Fruit fly (Drosophila melanogaster) whole organism, embryonic: ENCODE results near the gene schlank.
A peak's percentile ranks its signal among the peaks of the same experiment; 100 is the strongest.

Experiments
- Abd-B ChIP-seq: fragments of 200-800 bp; sonication (Bioruptor generic); optimal IDR thresholded peaks from 2 replicates; lab custom pipeline; 2018; ENCODE audit warnings: missing biosample characterization, mild to moderate bottlenecking, missing genetic modification characterization, moderate library complexity
- Atf3 ChIP-seq: fragments of 200-800 bp; sonication (Bioruptor generic); optimal IDR thresholded peaks from 3 replicates; lab custom pipeline; 2016; ENCODE audit warnings: missing biosample characterization, missing genetic modification characterization
- BEAF-32 ChIP-seq: fragments of 200-800 bp; sonication (Bioruptor generic); optimal IDR thresholded peaks from 3 replicates; lab custom pipeline; 2017; ENCODE audit warnings: missing biosample characterization, missing genetic modification characterization, mild to moderate bottlenecking, moderate library complexity, missing genetic modification reagents
- CG10431 ChIP-seq: fragments of 200-800 bp; sonication (Bioruptor generic); optimal IDR thresholded peaks from 3 replicates; lab custom pipeline; 2018; ENCODE audit warnings: missing biosample characterization, mild to moderate bottlenecking, missing genetic modification characterization
- CG10543 ChIP-seq: fragments of 200-800 bp; sonication (Bioruptor generic); optimal IDR thresholded peaks from 3 replicates; lab custom pipeline; 2017; ENCODE audit warnings: missing biosample characterization, mild to moderate bottlenecking, missing genetic modification characterization, moderate library complexity
- CG14710 ChIP-seq: fragments of 200-800 bp; sonication (Bioruptor generic); optimal IDR thresholded peaks from 3 replicates; lab custom pipeline; 2019; ENCODE audit warnings: missing biosample characterization, mild to moderate bottlenecking, missing genetic modification characterization, moderate library complexity
- CG15073 ChIP-seq: fragments of 200-800 bp; sonication (Bioruptor generic); optimal IDR thresholded peaks from 2 replicates; lab custom pipeline; 2016; ENCODE audit warnings: missing biosample characterization, missing genetic modification characterization
- CG17568 ChIP-seq: fragments of 200-800 bp; sonication (Bioruptor generic); optimal IDR thresholded peaks from 2 replicates; lab custom pipeline; 2018; ENCODE audit warnings: missing biosample characterization, mild to moderate bottlenecking, missing genetic modification characterization, moderate library complexity
- CG17802 ChIP-seq: fragments of 200-800 bp; sonication (Bioruptor generic); optimal IDR thresholded peaks from 2 replicates; lab custom pipeline; 2018; ENCODE audit warnings: missing biosample characterization, mild to moderate bottlenecking, missing genetic modification characterization, moderate library complexity
- CG32772 ChIP-seq: fragments of 200-800 bp; sonication (Bioruptor generic); IDR thresholded peaks from 2 replicates; pipeline ENCODE4 v1.3.6; 2022; ENCODE audit warnings: missing biosample characterization, missing genetic modification characterization
- CG33557 ChIP-seq: fragments of 200-800 bp; sonication (Bioruptor generic); optimal IDR thresholded peaks from 2 replicates; lab custom pipeline; 2019; ENCODE audit warnings: missing biosample characterization, mild to moderate bottlenecking, missing genetic modification characterization, moderate library complexity
- CG34422 ChIP-seq: fragments of 200-800 bp; sonication (Bioruptor generic); IDR thresholded peaks from 3 replicates; pipeline ENCODE4 v1.3.6; 2022; ENCODE audit warnings: missing biosample characterization, missing genetic modification characterization
- CG4282 ChIP-seq: fragments of 200-800 bp; sonication (Bioruptor generic); optimal IDR thresholded peaks from 2 replicates; lab custom pipeline; 2016; ENCODE audit warnings: missing biosample characterization, missing genetic modification characterization
- CG8359 ChIP-seq: fragments of 200-800 bp; sonication (Bioruptor generic); optimal IDR thresholded peaks from 2 replicates; lab custom pipeline; 2017; ENCODE audit warnings: missing biosample characterization, mild to moderate bottlenecking, missing genetic modification characterization, borderline replicate concordance
- CG9797 ChIP-seq: fragments of 200-800 bp; sonication (Bioruptor generic); optimal IDR thresholded peaks from 3 replicates; lab custom pipeline; 2018; ENCODE audit warnings: missing biosample characterization, mild to moderate bottlenecking, missing genetic modification characterization
- Chrac-16 ChIP-seq: fragments of 200-800 bp; sonication (Bioruptor generic); optimal IDR thresholded peaks from 3 replicates; lab custom pipeline; 2016; ENCODE audit warnings: missing biosample characterization, missing genetic modification characterization
- CkIIα-i1 ChIP-seq: fragments of 200-800 bp; sonication (Bioruptor generic); IDR thresholded peaks from 2 replicates; pipeline ENCODE4 v1.3.6; 2022; ENCODE audit warnings: missing biosample characterization, missing genetic modification characterization
- D19B ChIP-seq: fragments of 200-800 bp; sonication (Bioruptor generic); optimal IDR thresholded peaks from 2 replicates; lab custom pipeline; 2017; ENCODE audit warnings: missing biosample characterization, mild to moderate bottlenecking, missing genetic modification characterization
- Dref ChIP-seq: fragments of 200-800 bp; sonication (Bioruptor generic); IDR thresholded peaks from 2 replicates; pipeline ENCODE4 v1.3.6; 2022; ENCODE audit warnings: missing biosample characterization, missing genetic modification characterization
- MESR4 ChIP-seq: fragments of 200-800 bp; sonication (Bioruptor generic); optimal IDR thresholded peaks from 2 replicates; lab custom pipeline; 2018; ENCODE audit warnings: missing biosample characterization, mild to moderate bottlenecking, missing genetic modification characterization, moderate library complexity
- YL-1 ChIP-seq: fragments of 200-800 bp; sonication (Bioruptor generic); optimal IDR thresholded peaks from 3 replicates; lab custom pipeline; 2017; ENCODE audit warnings: missing biosample characterization, mild to moderate bottlenecking, missing genetic modification characterization
- ase ChIP-seq: fragments of 200-800 bp; sonication (Bioruptor generic); IDR thresholded peaks from 3 replicates; pipeline ENCODE4 v1.3.6; 2022; ENCODE audit warnings: missing biosample characterization, missing genetic modification characterization
- bowl ChIP-seq: fragments of 200-800 bp; sonication (Bioruptor generic); IDR thresholded peaks from 2 replicates; pipeline ENCODE4 v1.3.6; 2022; ENCODE audit warnings: missing biosample characterization, missing genetic modification characterization
- btn ChIP-seq: fragments of 200-800 bp; sonication (Bioruptor generic); optimal IDR thresholded peaks from 2 replicates; lab custom pipeline; 2016; ENCODE audit warnings: missing biosample characterization, missing genetic modification characterization
- cas ChIP-seq: fragments of 200-800 bp; sonication (Bioruptor generic); IDR thresholded peaks from 2 replicates; pipeline ENCODE4 v1.3.6; 2022; ENCODE audit warnings: missing biosample characterization, missing genetic modification characterization
- cato ChIP-seq: fragments of 200-800 bp; sonication (Bioruptor generic); optimal IDR thresholded peaks from 2 replicates; lab custom pipeline; 2016; ENCODE audit warnings: missing biosample characterization, missing genetic modification characterization, borderline replicate concordance
- disco-r ChIP-seq: fragments of 200-800 bp; sonication (Bioruptor generic); optimal IDR thresholded peaks from 2 replicates; lab custom pipeline; 2016; ENCODE audit warnings: missing biosample characterization, missing genetic modification characterization
- gfzf ChIP-seq: fragments of 200-800 bp; sonication (Bioruptor generic); optimal IDR thresholded peaks from 2 replicates; lab custom pipeline; 2016; ENCODE audit warnings: missing biosample characterization, mild to moderate bottlenecking, missing genetic modification characterization, moderate library complexity
- h ChIP-seq: fragments of >200 bp; optimal IDR thresholded peaks from 2 replicates; lab custom pipeline; 2017
- hbn ChIP-seq: fragments of 200-800 bp; sonication (Bioruptor generic); IDR thresholded peaks from 2 replicates; pipeline ENCODE4 v1.3.6; 2022; ENCODE audit warnings: missing biosample characterization, missing genetic modification characterization; ENCODE audit not compliant: partially characterized antibody
- ind ChIP-seq: fragments of 200-800 bp; sonication (Bioruptor generic); optimal IDR thresholded peaks from 3 replicates; lab custom pipeline; 2016; ENCODE audit warnings: missing biosample characterization, missing genetic modification characterization
- mam ChIP-seq: fragments of 200-800 bp; sonication (Bioruptor generic); optimal IDR thresholded peaks from 3 replicates; lab custom pipeline; 2016; ENCODE audit warnings: missing biosample characterization, missing genetic modification characterization
- pho ChIP-seq: fragments of 200-800 bp; sonication (Bioruptor generic); optimal IDR thresholded peaks from 2 replicates; lab custom pipeline; 2016; ENCODE audit warnings: missing biosample characterization, missing genetic modification characterization
- repo ChIP-seq: fragments of 200-800 bp; sonication (Bioruptor generic); optimal IDR thresholded peaks from 2 replicates; lab custom pipeline; 2016; ENCODE audit warnings: missing biosample characterization, missing genetic modification characterization
- stwl ChIP-seq: fragments of 200-800 bp; sonication (Bioruptor generic); optimal IDR thresholded peaks from 3 replicates; lab custom pipeline; 2018; ENCODE audit warnings: missing biosample characterization, mild to moderate bottlenecking, missing genetic modification characterization, moderate library complexity
- tap ChIP-seq: fragments of 200-800 bp; optimal IDR thresholded peaks from 3 replicates; lab custom pipeline; 2019; ENCODE audit warnings: missing biosample characterization, mild to moderate bottlenecking, missing genetic modification characterization, moderate library complexity
- unc-4 ChIP-seq: fragments of 200-800 bp; sonication (Bioruptor generic); IDR thresholded peaks from 2 replicates; pipeline ENCODE4 v1.3.6; 2022; ENCODE audit warnings: missing biosample characterization, missing genetic modification characterization; ENCODE audit not compliant: partially characterized antibody
- vnd ChIP-seq: fragments of 200-800 bp; sonication (Bioruptor generic); IDR thresholded peaks from 3 replicates; pipeline ENCODE4 v1.3.6; 2022; ENCODE audit warnings: missing biosample characterization, missing genetic modification characterization; ENCODE audit not compliant: partially characterized antibody

Gene schlank

dm6 chrX:6225472-6226049 lies 41.5 kb downstream of the schlank start, which contains the start of gene dtn (continued):
- TF ChIP-seq hbn (GFP tag; lab: Robert Waterston, UW), result peak; percentile 38; the same call in 1 of the 2 replicates
- TF ChIP-seq mam (GFP tag; lab: Kevin White, UChicago), result no peak
- TF ChIP-seq Chrac-16, result no peak
- no peak for TF ChIP-seq cas (GFP tag; lab: Robert Waterston, UW)
- no peak for TF ChIP-seq h
- TF ChIP-seq CG14710 (tag; lab: Kevin White, UChicago), result peak; percentile 99
- TF ChIP-seq CG10543 (GFP tag; lab: Kevin White, UChicago), result no peak
- TF ChIP-seq bowl, result no peak
- TF ChIP-seq CkIIα-i1 (GFP tag; lab: Robert Waterston, UW), result no peak
- no peak for TF ChIP-seq Abd-B (GFP tag; lab: Kevin White, UChicago)
- no peak for TF ChIP-seq CG32772 (GFP tag; lab: Robert Waterston, UW)
- peak; percentile 18 for TF ChIP-seq stwl (tag; lab: Kevin White, UChicago)
- no peak for TF ChIP-seq vnd
- no peak for TF ChIP-seq btn (GFP tag; lab: Kevin White, UChicago)
- peak; percentile 37 for TF ChIP-seq Dref (GFP tag; lab: Robert Waterston, UW)
- TF ChIP-seq D19B (GFP tag; lab: Kevin White, UChicago), result no peak
- TF ChIP-seq CG9797 (GFP tag; lab: Kevin White, UChicago), result peak; percentile 59
- no peak for TF ChIP-seq disco-r (GFP tag; lab: Kevin White, UChicago)
- peak; percentile 85 for TF ChIP-seq gfzf (GFP tag; lab: Kevin White, UChicago)
- TF ChIP-seq CG15073 (GFP tag; lab: Kevin White, UChicago), result no peak
- no peak for TF ChIP-seq ase (GFP tag; lab: Robert Waterston, UW)
- 0 out of 3 replicates have a peak, but pooled peaks have one; percentile 27 for TF ChIP-seq CG34422 (GFP tag; lab: Robert Waterston, UW)
- TF ChIP-seq CG17568 (GFP tag; lab: Kevin White, UChicago), result no peak
- TF ChIP-seq CG4282 (GFP tag; lab: Kevin White, UChicago), result no peak
- no peak for TF ChIP-seq CG10431
- TF ChIP-seq cato (GFP tag; lab: Kevin White, UChicago), result no peak
- peak; percentile 95 for TF ChIP-seq MESR4 (GFP tag; lab: Kevin White, UChicago)
- no peak for TF ChIP-seq CG33557 (GFP tag; lab: Kevin White, UChicago)
- no peak for TF ChIP-seq repo (GFP tag; lab: Kevin White, UChicago)
- TF ChIP-seq Atf3, result no peak
- no peak for TF ChIP-seq ind (GFP tag; lab: Kevin White, UChicago)
- TF ChIP-seq unc-4 (GFP tag; lab: Robert Waterston, UW), result 0 out of 2 replicates have a peak, but pooled peaks have one; percentile 28
- TF ChIP-seq CG17802 (tag; lab: Kevin White, UChicago), result no peak
- TF ChIP-seq pho (GFP tag; lab: Kevin White, UChicago), result no peak
- TF ChIP-seq tap (tag; lab: Kevin White, UChicago), result no peak
- peak; percentile 51 for TF ChIP-seq BEAF-32 (GFP tag; lab: Kevin White, UChicago)
- TF ChIP-seq CG8359, result no peak
- TF ChIP-seq YL-1 (GFP tag; lab: Kevin White, UChicago), result peak; percentile 62
